Worm (Caenorhabditis elegans) whole organism, L1 larva: Measurements from ENCODE around the gene mpc-1.

Experiments
- C04F5.9 ChIP-seq: sonication (generic microtip); optimal IDR thresholded peaks from 2 replicates; lab custom pipeline; 2016; ENCODE audit warnings: missing genetic modification characterization, missing compliant biosample characterization
- aha-1 ChIP-seq: fragments of 150-350 bp; optimal IDR thresholded peaks from 2 replicates; lab custom pipeline; 2014; ENCODE audit warnings: missing biosample characterization, missing genetic modification characterization
- alr-1 ChIP-seq: fragments of 200-800 bp; sonication (Bioruptor generic); optimal IDR thresholded peaks from 2 replicates; lab custom pipeline; 2018; ENCODE audit warnings: borderline replicate concordance, mild to moderate bottlenecking, missing genetic modification characterization, missing compliant biosample characterization
- aly-2 ChIP-seq: fragments of 150-350 bp; optimal IDR thresholded peaks from 2 replicates; lab custom pipeline; 2014; ENCODE audit warnings: missing biosample characterization, missing genetic modification characterization
- blmp-1 ChIP-seq: fragments of 150-350 bp; optimal IDR thresholded peaks from 2 replicates; lab custom pipeline; 2014; ENCODE audit warnings: missing biosample characterization, missing genetic modification characterization
- ceh-63 ChIP-seq: fragments of 200-800 bp; sonication (Bioruptor generic); optimal IDR thresholded peaks from 2 replicates; lab custom pipeline; 2018; ENCODE audit warnings: mild to moderate bottlenecking, missing genetic modification characterization, missing compliant biosample characterization
- ceh-88 ChIP-seq: fragments of 200-800 bp; sonication (Bioruptor generic); IDR thresholded peaks from 2 replicates; pipeline ENCODE4 v1.3.6; 2022; ENCODE audit warnings: missing genetic modification characterization, missing compliant biosample characterization
- dpl-1 ChIP-seq, 3 experiments: fragments of 150-350 bp in 2 of 3; sonication (generic microtip) in 1 of 3; optimal IDR thresholded peaks; 2 replicates each; lab custom pipeline; 2014 to 2017; ENCODE audit warnings: missing biosample characterization in 3 of 3, missing genetic modification characterization in 3 of 3, missing genetic modification reagents in 3 of 3
- dsc-1 ChIP-seq: sonication (generic microtip); optimal IDR thresholded peaks from 2 replicates; lab custom pipeline; 2016; ENCODE audit warnings: mild to moderate bottlenecking, missing genetic modification characterization, missing compliant biosample characterization
- egl-27 ChIP-seq, 2 experiments: fragments of 150-350 bp in 1 of 2; sonication (generic microtip); optimal IDR thresholded peaks; 3 replicates each; lab custom pipeline; 2017 to 2018; ENCODE audit warnings: missing biosample characterization in 2 of 2, missing genetic modification characterization in 2 of 2, missing genetic modification reagents in 2 of 2
- elt-3 ChIP-seq, 6 experiments: fragments of 150-350 bp in 1 of 6; sonication (generic microtip); optimal IDR thresholded peaks; 2 replicates each; lab custom pipeline; 2017 to 2018; ENCODE audit warnings: missing biosample characterization in 6 of 6, missing genetic modification characterization in 6 of 6, inconsistent platforms in 1 of 6
- fkh-10 ChIP-seq: sonication (generic microtip); optimal IDR thresholded peaks from 2 replicates; lab custom pipeline; 2017; ENCODE audit warnings: missing biosample characterization, missing genetic modification reagents, missing genetic modification characterization
- fkh-4 ChIP-seq: sonication (generic microtip); optimal IDR thresholded peaks from 2 replicates; lab custom pipeline; 2016; ENCODE audit warnings: missing compliant biosample characterization, missing genetic modification characterization, borderline replicate concordance
- fkh-8 ChIP-seq: sonication (generic microtip); optimal IDR thresholded peaks from 2 replicates; lab custom pipeline; 2016; ENCODE audit warnings: mild to moderate bottlenecking, missing genetic modification characterization, missing compliant biosample characterization
- grh-1 ChIP-seq: fragments of 200-800 bp; sonication (Bioruptor generic); IDR thresholded peaks from 2 replicates; pipeline ENCODE4 v1.3.6; 2022; ENCODE audit warnings: missing genetic modification reagents, missing genetic modification characterization, missing compliant biosample characterization
- hpl-2 ChIP-seq: fragments of 150-350 bp; optimal IDR thresholded peaks from 2 replicates; lab custom pipeline; 2014; ENCODE audit warnings: missing biosample characterization, missing genetic modification reagents, missing genetic modification characterization
- irx-1 ChIP-seq: sonication (generic microtip); optimal IDR thresholded peaks from 2 replicates; lab custom pipeline; 2016; ENCODE audit warnings: missing genetic modification characterization, missing compliant biosample characterization
- isw-1 ChIP-seq: fragments of 200-800 bp; sonication (Bioruptor generic); IDR thresholded peaks from 2 replicates; pipeline ENCODE4 v1.3.6; 2022; ENCODE audit warnings: missing genetic modification characterization, missing compliant biosample characterization
- lin-13 ChIP-seq: fragments of 150-350 bp; optimal IDR thresholded peaks from 2 replicates; lab custom pipeline; 2014; ENCODE audit warnings: missing biosample characterization, missing genetic modification reagents, missing genetic modification characterization
- lin-35 ChIP-seq, 2 experiments: fragments of 150-350 bp; optimal IDR thresholded peaks; 2 replicates each; lab custom pipeline; 2014; ENCODE audit warnings: missing biosample characterization in 2 of 2, missing genetic modification characterization in 2 of 2, missing genetic modification reagents in 2 of 2
- lir-3 ChIP-seq: sonication (generic microtip); optimal IDR thresholded peaks from 2 replicates; lab custom pipeline; 2016; ENCODE audit warnings: mild to moderate bottlenecking, missing genetic modification characterization, moderate library complexity, missing compliant biosample characterization; ENCODE audit not compliant: poor library complexity
- lsy-2 ChIP-seq, 2 experiments: fragments of 150-350 bp; optimal IDR thresholded peaks; 2 replicates each; lab custom pipeline; 2014; ENCODE audit warnings: missing biosample characterization in 2 of 2, missing genetic modification characterization in 2 of 2
- mab-9 ChIP-seq: fragments of 200-800 bp; sonication (Bioruptor generic); IDR thresholded peaks from 2 replicates; pipeline ENCODE4 v1.3.6; 2022; ENCODE audit warnings: missing genetic modification reagents, missing genetic modification characterization, missing compliant biosample characterization
- mdl-1 ChIP-seq, 2 experiments: fragments of 150-350 bp; optimal IDR thresholded peaks; 2 replicates each; lab custom pipeline; 2014 to 2017; ENCODE audit warnings: missing biosample characterization in 2 of 2, missing genetic modification characterization in 2 of 2, inconsistent platforms in 1 of 2
- mep-1 ChIP-seq: fragments of 150-350 bp; optimal IDR thresholded peaks from 2 replicates; lab custom pipeline; 2014; ENCODE audit warnings: missing biosample characterization, missing genetic modification characterization
- nhr-19 ChIP-seq: fragments of 200-800 bp; sonication (Bioruptor generic); conservative IDR thresholded peaks from 2 replicates; pipeline ENCODE4 v1.3.6; 2022; ENCODE audit warnings: missing genetic modification characterization, missing compliant biosample characterization
- nhr-20 ChIP-seq: sonication (generic microtip); optimal IDR thresholded peaks from 2 replicates; lab custom pipeline; 2016; ENCODE audit warnings: mild to moderate bottlenecking, missing genetic modification characterization, missing compliant biosample characterization
- nhr-47 ChIP-seq: sonication (generic microtip); optimal IDR thresholded peaks from 2 replicates; lab custom pipeline; 2016; ENCODE audit warnings: mild to moderate bottlenecking, missing genetic modification characterization, moderate library complexity, missing compliant biosample characterization
- nhr-71 ChIP-seq: sonication (generic microtip); optimal IDR thresholded peaks from 2 replicates; lab custom pipeline; 2016; ENCODE audit warnings: mild to moderate bottlenecking, missing genetic modification characterization, moderate library complexity, missing compliant biosample characterization
- nhr-84 ChIP-seq: sonication (generic microtip); optimal IDR thresholded peaks from 2 replicates; lab custom pipeline; 2017; ENCODE audit warnings: missing biosample characterization, missing genetic modification characterization
- pax-3 ChIP-seq: fragments of 200-800 bp; sonication (Bioruptor generic); optimal IDR thresholded peaks from 2 replicates; lab custom pipeline; 2018; ENCODE audit warnings: mild to moderate bottlenecking, missing genetic modification characterization, moderate library complexity, missing compliant biosample characterization
- rnt-1 ChIP-seq: sonication (generic microtip); optimal IDR thresholded peaks from 2 replicates; lab custom pipeline; 2016; ENCODE audit warnings: mild to moderate bottlenecking, missing genetic modification characterization, moderate library complexity, missing compliant biosample characterization
- skn-1 ChIP-seq: fragments of 150-350 bp; optimal IDR thresholded peaks from 2 replicates; lab custom pipeline; 2014; ENCODE audit warnings: missing biosample characterization, missing genetic modification characterization
- snpc-4 ChIP-seq: fragments of 150-350 bp; optimal IDR thresholded peaks from 2 replicates; lab custom pipeline; 2014; ENCODE audit warnings: missing biosample characterization, missing genetic modification characterization
- snu-23 ChIP-seq: sonication (generic microtip); optimal IDR thresholded peaks from 2 replicates; lab custom pipeline; 2016; ENCODE audit warnings: missing genetic modification characterization, missing compliant biosample characterization
- sptf-1 ChIP-seq: fragments of 150-350 bp; optimal IDR thresholded peaks from 2 replicates; lab custom pipeline; 2014; ENCODE audit warnings: missing biosample characterization, missing genetic modification characterization
- swsn-7 ChIP-seq: sonication (generic microtip); optimal IDR thresholded peaks from 2 replicates; lab custom pipeline; 2016; ENCODE audit warnings: missing genetic modification characterization, missing compliant biosample characterization
- tbx-2 ChIP-seq: sonication (generic microtip); optimal IDR thresholded peaks from 2 replicates; lab custom pipeline; 2016; ENCODE audit warnings: missing genetic modification characterization, missing compliant biosample characterization
- unc-30 ChIP-seq: sonication (generic microtip); optimal IDR thresholded peaks from 2 replicates; lab custom pipeline; 2017; ENCODE audit warnings: missing biosample characterization, missing genetic modification characterization
- unc-98 ChIP-seq: fragments of 200-800 bp; sonication (Bioruptor generic); IDR thresholded peaks from 2 replicates; pipeline ENCODE4 v1.3.6; 2022; ENCODE audit warnings: missing genetic modification characterization, missing compliant biosample characterization
- vab-15 ChIP-seq: sonication (generic microtip); optimal IDR thresholded peaks from 2 replicates; lab custom pipeline; 2017; ENCODE audit warnings: missing genotype, mild to moderate bottlenecking, missing genetic modification characterization, missing compliant biosample characterization
- xbp-1 ChIP-seq: sonication (generic microtip); optimal IDR thresholded peaks from 2 replicates; lab custom pipeline; 2016; ENCODE audit warnings: missing genetic modification characterization, missing compliant biosample characterization
- zip-4 ChIP-seq: fragments of 200-800 bp; sonication (Bioruptor generic); optimal IDR thresholded peaks from 2 replicates; lab custom pipeline; 2018; ENCODE audit warnings: mild to moderate bottlenecking, missing genetic modification characterization, moderate library complexity, missing compliant biosample characterization

Gene mpc-1

DNA sequence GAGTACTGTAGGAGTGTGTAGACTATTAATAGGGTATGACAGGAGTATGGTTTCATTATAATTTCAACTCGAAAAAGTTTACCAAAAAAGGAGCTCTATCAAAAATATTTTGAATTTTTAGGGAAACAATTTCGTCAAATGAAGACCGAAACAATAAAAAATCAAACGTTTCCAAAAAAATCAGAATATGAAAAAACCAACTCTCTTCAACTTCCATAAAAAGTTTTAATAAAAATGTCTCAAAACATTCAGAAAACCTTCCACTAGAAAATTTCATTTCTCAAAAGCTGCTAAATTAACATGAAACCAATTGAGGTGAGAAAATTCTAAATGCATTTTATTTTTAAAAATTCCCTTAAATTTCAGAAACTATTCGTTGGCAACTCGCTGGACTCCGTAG is 42.7 kb upstream of the mpc-1 start, which contains the start of gene ckb-3:
ckb-3 (plus strand) TSS at position 301 of the 400 bp plus-strand sequence.
- TF ChIP-seq fkh-4 (tag; lab: Kevin White, UChicago): no peak
- TF ChIP-seq irx-1: no peak
- no peak for TF ChIP-seq mdl-1 (tag; optimal IDR thresholded peaks at IDR 0.05; lab: Kevin White, UChicago)
- no peak for TF ChIP-seq nhr-71 (tag; lab: Kevin White, UChicago)
- TF ChIP-seq snpc-4 (tag; lab: Kevin White, UChicago): no peak
- TF ChIP-seq snu-23 (GFP tag; lab: Kevin White, UChicago): no peak
- TF ChIP-seq grh-1: no peak
- no peak for TF ChIP-seq swsn-7 (tag; lab: Kevin White, UChicago)
- TF ChIP-seq ceh-63 (GFP tag; lab: Kevin White, UChicago): no peak
- no peak for TF ChIP-seq C04F5.9 (tag; lab: Kevin White, UChicago)
- TF ChIP-seq egl-27 (tag; optimal IDR thresholded peaks at IDR 0.05; lab: Kevin White, UChicago): no peak
- TF ChIP-seq zip-4 (GFP tag; lab: Kevin White, UChicago): no peak
- TF ChIP-seq unc-98 (GFP tag; lab: Robert Waterston, UW): no peak
- TF ChIP-seq pax-3 (tag; lab: Kevin White, UChicago): no peak

DNA sequence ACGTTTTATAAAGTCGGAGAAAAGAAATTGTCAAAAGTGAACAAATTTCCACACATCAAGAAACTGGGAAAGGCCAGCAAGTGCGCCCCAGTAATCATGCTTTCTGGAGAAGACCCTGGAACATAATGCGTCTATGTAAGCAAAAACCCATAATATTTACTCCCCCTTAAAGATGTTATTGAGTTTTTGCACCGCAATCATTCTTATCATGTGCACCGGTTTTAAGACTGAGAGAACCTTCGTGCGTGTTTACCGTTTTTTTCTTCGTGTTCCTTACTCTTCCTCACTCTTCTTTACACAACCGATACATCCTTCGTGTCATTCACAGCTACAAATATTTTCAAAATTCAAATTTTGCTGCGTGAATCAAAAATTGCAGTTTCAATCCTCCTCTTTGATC is 40.4 kb upstream of the mpc-1 start:
- no peak for TF ChIP-seq vab-15 (tag; lab: Kevin White, UChicago)
- no peak for TF ChIP-seq hpl-2
- TF ChIP-seq lsy-2 (tag; optimal IDR thresholded peaks at IDR 0.05; lab: Kevin White, UChicago): no peak
- TF ChIP-seq mab-9 (GFP tag; lab: Robert Waterston, UW): no peak

ce11 chrIII:4374854-4375253 is 38.4 kb upstream of the mpc-1 start, which contains the start of gene pals-26:
TSS of gene pals-26 (plus strand) at chrIII:4375154.
- TF ChIP-seq nhr-84 (tag; lab: Kevin White, UChicago): no peak
- TF ChIP-seq swsn-7 (tag; lab: Kevin White, UChicago): no peak
- TF ChIP-seq aha-1 (tag; lab: Kevin White, UChicago): no peak
- no peak for TF ChIP-seq alr-1 (tag; lab: Kevin White, UChicago)
- no peak for TF ChIP-seq lin-13 (GFP tag; lab: Kevin White, UChicago)
- no peak for TF ChIP-seq nhr-71 (tag; lab: Kevin White, UChicago)
- no peak for TF ChIP-seq isw-1 (GFP tag; lab: Robert Waterston, UW)
- no peak for TF ChIP-seq fkh-8 (tag; lab: Kevin White, UChicago)
- no peak for TF ChIP-seq fkh-10 (GFP tag; lab: Kevin White, UChicago)
- TF ChIP-seq vab-15 (tag; lab: Kevin White, UChicago): no peak
- no peak for TF ChIP-seq unc-30 (tag; lab: Kevin White, UChicago)
- no peak for TF ChIP-seq mdl-1 (tag; optimal IDR thresholded peaks at IDR 0.05; lab: Kevin White, UChicago)
- no peak for TF ChIP-seq xbp-1 (tag; lab: Kevin White, UChicago)
- TF ChIP-seq sptf-1: no peak

- peak; percentile 56 for TF ChIP-seq nhr-47 (tag; lab: Kevin White, UChicago)
- TF ChIP-seq aly-2 (tag; lab: Kevin White, UChicago): peak; percentile 30
- TF ChIP-seq pax-3 (tag; lab: Kevin White, UChicago): peak; percentile 13
- peak; percentile 28 for TF ChIP-seq rnt-1 (tag; lab: Kevin White, UChicago)
- peak; percentile 28 for TF ChIP-seq blmp-1 (tag; lab: Kevin White, UChicago)
- TF ChIP-seq dpl-1 (GFP tag; optimal IDR thresholded peaks at IDR 0.05; lab: Kevin White, UChicago): peak in 1 of 3 experiments; percentile 5
- peak; percentile 48; the same call in 1 of the 2 replicates for TF ChIP-seq ceh-88
- TF ChIP-seq snu-23 (GFP tag; lab: Kevin White, UChicago): peak; percentile 52
- TF ChIP-seq xbp-1 (tag; lab: Kevin White, UChicago): peak; percentile 25
- TF ChIP-seq lsy-2 (tag; optimal IDR thresholded peaks at IDR 0.05; lab: Kevin White, UChicago): peak; percentile 30 to 65
- peak; percentile 8; the same call in 1 of the 2 replicates for TF ChIP-seq isw-1 (GFP tag; lab: Robert Waterston, UW)
- TF ChIP-seq elt-3 (tag; optimal IDR thresholded peaks at IDR 0.05; lab: Kevin White, UChicago): peak in 1 of 6 experiments; percentile 17
- TF ChIP-seq lin-35 (GFP tag; optimal IDR thresholded peaks at IDR 0.05; lab: Kevin White, UChicago): peak in 1 of 2 experiments; percentile 21
- TF ChIP-seq lir-3 (tag; lab: Kevin White, UChicago): peak; percentile 8
- peak in 1 of 2 experiments; percentile 1 for TF ChIP-seq mdl-1 (tag; optimal IDR thresholded peaks at IDR 0.05; lab: Kevin White, UChicago)
- peak; percentile 81 for TF ChIP-seq nhr-19 (GFP tag; lab: Robert Waterston, UW)
- peak; percentile 25 for TF ChIP-seq dsc-1
- TF ChIP-seq fkh-8 (tag; lab: Kevin White, UChicago): peak; percentile 29
- TF ChIP-seq skn-1 (tag; lab: Kevin White, UChicago): peak; percentile 27
- TF ChIP-seq grh-1: 0 out of 2 replicates have a peak, but pooled peaks have one; percentile 28
- peak; percentile 23 for TF ChIP-seq tbx-2
- peak; percentile 50 for TF ChIP-seq mep-1 (tag; lab: Kevin White, UChicago)
- TF ChIP-seq irx-1: peak; percentile 19
- TF ChIP-seq nhr-20 (tag; lab: Kevin White, UChicago): peak; percentile 48
Measured at ce11 chrIII:4378600-4379293, 34.5 kb upstream of the mpc-1 start.
